Fruit fly (Drosophila melanogaster) whole organism, embryonic: Measurements from ENCODE around the gene Hsp70Ba.

Experiments
- CG11398 ChIP-seq: fragments of 200-800 bp; sonication (Bioruptor generic); optimal IDR thresholded peaks from 2 replicates; lab custom pipeline; 2016; ENCODE audit warnings: missing biosample characterization, missing genetic modification characterization
- CG2678 ChIP-seq: fragments of 200-800 bp; sonication (Bioruptor generic); optimal IDR thresholded peaks from 3 replicates; lab custom pipeline; 2019; ENCODE audit warnings: missing biosample characterization, mild to moderate bottlenecking, missing genetic modification characterization, moderate library complexity
- Fer3 ChIP-seq: fragments of 200-800 bp; sonication (Bioruptor generic); optimal IDR thresholded peaks from 2 replicates; lab custom pipeline; 2018; ENCODE audit warnings: missing biosample characterization, mild to moderate bottlenecking, missing genetic modification characterization, moderate library complexity
- br ChIP-seq: fragments of >200 bp; optimal IDR thresholded peaks from 2 replicates; lab custom pipeline; 2017
- bsh ChIP-seq, 2 experiments: fragments of 200-800 bp; sonication (Bioruptor generic); optimal IDR thresholded peaks; 2 replicates each; lab custom pipeline; 2017 to 2018; ENCODE audit warnings: mild to moderate bottlenecking in 2 of 2, missing biosample characterization in 2 of 2, missing genetic modification characterization in 2 of 2, moderate library complexity in 1 of 2

DNA sequence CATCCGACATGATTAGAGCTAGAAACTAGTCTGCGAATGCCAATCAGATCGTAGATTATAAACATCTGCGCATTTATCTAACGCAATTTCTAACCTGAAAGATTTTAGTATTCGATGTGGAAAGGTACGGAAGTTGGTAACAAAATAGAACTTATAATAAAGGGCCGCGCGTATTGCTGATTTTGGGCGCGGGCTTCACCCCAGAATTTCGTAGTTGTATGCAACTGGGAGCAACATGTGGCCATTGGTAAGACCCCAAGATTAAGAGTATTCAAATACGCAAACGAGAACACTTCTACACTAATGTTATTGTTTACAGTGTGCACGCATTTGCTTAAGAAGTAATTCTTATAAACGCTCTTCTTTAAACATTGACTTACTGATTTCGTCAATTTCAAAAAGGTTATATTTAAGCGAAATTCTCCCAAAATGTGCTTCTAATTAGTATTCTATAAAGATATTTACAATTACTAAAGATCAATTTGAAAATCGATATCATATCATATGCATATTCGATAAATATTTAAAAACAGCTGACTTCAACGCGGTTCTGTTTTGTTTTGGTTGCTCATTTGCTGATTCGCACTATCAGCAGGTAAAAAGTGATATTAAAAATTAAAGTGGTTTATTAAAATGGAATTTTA lies 7.6 kb downstream of the Hsp70Ba start, which contains the start of the genes CG5961 and Polr3C:
- TF ChIP-seq bsh (GFP tag; optimal IDR thresholded peaks at IDR 0.05; lab: Kevin White, UChicago) (no peak), br (lab: Kevin White, UChicago) (no peak), Fer3 (tag; lab: Kevin White, UChicago) (no peak), CG11398 (no peak), CG2678 (tag; lab: Kevin White, UChicago) (no peak)
